Fruit fly (Drosophila melanogaster) whole organism, embryonic: Measurements from ENCODE around the gene CG14183.

ENCODE experiments used
- CG4617 ChIP-seq: fragments of 200-800 bp; sonication (Bioruptor generic); optimal IDR thresholded peaks from 3 replicates; lab custom pipeline; 2016; ENCODE audit warnings: missing biosample characterization, missing genetic modification characterization, borderline replicate concordance
- H15 ChIP-seq: fragments of 200-800 bp; sonication (Bioruptor generic); IDR thresholded peaks from 3 replicates; pipeline ENCODE4 v1.3.6; 2022; ENCODE audit warnings: missing biosample characterization, missing genetic modification characterization
- Spps ChIP-seq: fragments of 200-800 bp; sonication (Bioruptor generic); optimal IDR thresholded peaks from 2 replicates; lab custom pipeline; 2018; ENCODE audit warnings: missing biosample characterization, mild to moderate bottlenecking, missing genetic modification characterization
- YL-1 ChIP-seq: fragments of 200-800 bp; sonication (Bioruptor generic); optimal IDR thresholded peaks from 3 replicates; lab custom pipeline; 2017; ENCODE audit warnings: missing biosample characterization, mild to moderate bottlenecking, missing genetic modification characterization
- ewg ChIP-seq: fragments of 200-800 bp; sonication (Bioruptor generic); optimal IDR thresholded peaks from 3 replicates; lab custom pipeline; 2017; ENCODE audit warnings: mild to moderate bottlenecking, missing biosample characterization, missing genetic modification reagents, missing genetic modification characterization

CG14183 gene

DNA sequence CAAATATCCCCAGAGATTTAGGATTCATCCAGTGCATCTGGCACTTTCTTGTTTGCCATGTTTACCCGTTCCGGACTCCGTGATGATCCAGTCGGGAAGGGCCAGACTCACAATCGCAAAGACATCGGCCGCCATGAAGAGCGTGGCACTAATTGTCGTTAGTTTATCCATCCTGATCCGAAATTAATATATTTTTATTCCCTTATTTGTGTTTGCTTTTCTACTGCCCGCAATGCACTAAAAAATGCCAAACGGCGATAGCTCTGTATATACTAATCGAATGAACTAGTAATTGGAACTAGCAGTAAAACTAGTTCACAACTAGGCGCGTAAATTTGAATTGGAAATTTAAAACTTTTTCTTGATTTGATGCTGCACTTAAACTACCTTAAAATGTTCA is 48.0 kb downstream of the CG14183 start, which contains the start of gene CG14182 (continued):
- TF ChIP-seq YL-1: peak; percentile 6
- TF ChIP-seq H15 (GFP tag; lab: Robert Waterston, UW): no peak
- TF ChIP-seq CG4617: peak; percentile 85

dm6 chr3L:19978088-19978487 is 49.5 kb downstream of the CG14183 start:
- TF ChIP-seq ewg (GFP tag; lab: Kevin White, UChicago) (peak; percentile 18), Spps (tag; lab: Kevin White, UChicago) (no peak)
